Worm (Caenorhabditis elegans) whole organism, mixed stage, embryonic: ENCODE results near the gene acr-14.

ENCODE experiments used
- bed-3 ChIP-seq: fragments of 200-800 bp; sonication (Bioruptor generic); optimal IDR thresholded peaks from 3 replicates; lab custom pipeline; 2018; ENCODE audit warnings: mild to moderate bottlenecking, missing genetic modification characterization, moderate library complexity, missing compliant biosample characterization
- blmp-1 ChIP-seq: fragments of 150-350 bp; optimal IDR thresholded peaks from 2 replicates; lab custom pipeline; 2014; ENCODE audit warnings: missing biosample characterization, missing genetic modification characterization
- drap-1 ChIP-seq: fragments of 200-800 bp; sonication (Bioruptor generic); optimal IDR thresholded peaks from 3 replicates; lab custom pipeline; 2018; ENCODE audit warnings: mild to moderate bottlenecking, missing genetic modification characterization, missing compliant biosample characterization
- ham-2 ChIP-seq: fragments of 200-800 bp; sonication (Bioruptor generic); optimal IDR thresholded peaks from 2 replicates; lab custom pipeline; 2018; ENCODE audit warnings: mild to moderate bottlenecking, missing genetic modification characterization, missing compliant biosample characterization
- lsy-2 ChIP-seq: fragments of 150-350 bp; optimal IDR thresholded peaks from 2 replicates; lab custom pipeline; 2014; ENCODE audit warnings: missing biosample characterization, missing genetic modification characterization
- nhr-12 ChIP-seq: fragments of 150-350 bp; optimal IDR thresholded peaks from 2 replicates; lab custom pipeline; 2014; ENCODE audit warnings: missing biosample characterization, missing genetic modification characterization
- pha-4 ChIP-seq: fragments of 150-350 bp; optimal IDR thresholded peaks from 2 replicates; lab custom pipeline; 2018; ENCODE audit warnings: missing biosample characterization, missing genetic modification reagents, missing genetic modification characterization
- snpc-4 ChIP-seq: fragments of 150-350 bp; optimal IDR thresholded peaks from 2 replicates; lab custom pipeline; 2014; ENCODE audit warnings: missing biosample characterization, missing genetic modification characterization
- sptf-1 ChIP-seq: sonication (generic microtip); optimal IDR thresholded peaks from 2 replicates; lab custom pipeline; 2017; ENCODE audit warnings: mild to moderate bottlenecking, missing genetic modification characterization, moderate library complexity, missing compliant biosample characterization
- ztf-11 ChIP-seq: fragments of 150-350 bp; optimal IDR thresholded peaks from 2 replicates; lab custom pipeline; 2014; ENCODE audit warnings: missing biosample characterization, missing genetic modification characterization

DNA sequence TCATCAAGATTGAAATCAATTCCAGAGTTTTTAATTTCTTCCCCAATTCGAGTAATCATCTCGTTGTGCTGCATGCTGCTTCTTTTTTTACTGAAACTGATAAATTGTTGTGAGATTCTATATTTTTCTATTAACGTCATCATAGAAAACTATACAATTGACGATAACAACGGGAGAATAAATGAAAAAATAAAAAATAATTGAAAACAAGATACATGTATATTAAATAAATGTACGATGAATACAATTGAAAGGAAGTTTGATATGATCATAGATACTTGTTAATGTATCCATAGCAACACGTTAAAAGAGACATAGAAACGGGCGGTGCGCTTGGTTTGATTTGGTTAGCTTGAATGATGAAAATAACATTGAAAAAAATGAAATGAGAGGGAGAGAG, 13.5 kb upstream of the acr-14 start, which contains the start of gene T05C12.8:
- TF ChIP-seq nhr-12 (tag; lab: Kevin White, UChicago) = no peak
- no peak for TF ChIP-seq sptf-1 (tag; lab: Kevin White, UChicago)
- no peak for TF ChIP-seq blmp-1
- TF ChIP-seq drap-1 (GFP tag; lab: Kevin White, UChicago) = no peak
- TF ChIP-seq bed-3 = no peak
- TF ChIP-seq ztf-11 = no peak
- TF ChIP-seq ham-2 (GFP tag; lab: Kevin White, UChicago) = no peak
- no peak for TF ChIP-seq lsy-2 (tag; lab: Kevin White, UChicago)
- TF ChIP-seq pha-4 (tag; lab: Kevin White, UChicago) = no peak
- no peak for TF ChIP-seq snpc-4 (tag; lab: Kevin White, UChicago)
